Fruit fly (Drosophila melanogaster) whole organism, prepupa: ENCODE results near the gene COX7AL2.
A peak's percentile ranks its signal among the peaks of the same experiment; 100 is the strongest.

Experiments
- Blimp-1 ChIP-seq: fragments of 200-800 bp; sonication (Bioruptor generic); optimal IDR thresholded peaks from 3 replicates; lab custom pipeline; 2017; ENCODE audit warnings: missing biosample characterization, missing genetic modification characterization, mild to moderate bottlenecking, moderate library complexity, missing genetic modification reagents
- CG10631 ChIP-seq: fragments of 200-800 bp; sonication (Bioruptor generic); optimal IDR thresholded peaks from 2 replicates; lab custom pipeline; 2016; ENCODE audit warnings: missing biosample characterization, missing genetic modification characterization
- CG10669 ChIP-seq: fragments of 200-800 bp; sonication (Bioruptor generic); optimal IDR thresholded peaks from 3 replicates; lab custom pipeline; 2018; ENCODE audit warnings: missing biosample characterization, mild to moderate bottlenecking, missing genetic modification characterization, moderate library complexity
- CG11294 ChIP-seq: fragments of 200-800 bp; sonication (Bioruptor generic); IDR thresholded peaks from 2 replicates; pipeline ENCODE4 v1.3.6; 2022; ENCODE audit warnings: missing biosample characterization, missing genetic modification characterization
- CG11762 ChIP-seq: fragments of 200-800 bp; sonication (Bioruptor generic); optimal IDR thresholded peaks from 3 replicates; lab custom pipeline; 2016; ENCODE audit warnings: missing biosample characterization, missing genetic modification characterization; ENCODE audit not compliant: insufficient read depth
- CG11902 ChIP-seq: fragments of 200-800 bp; sonication (Bioruptor generic); optimal IDR thresholded peaks from 3 replicates; lab custom pipeline; 2016; ENCODE audit warnings: missing biosample characterization, missing genetic modification characterization
- CG1621 ChIP-seq: fragments of 200-800 bp; sonication (Bioruptor generic); optimal IDR thresholded peaks from 3 replicates; lab custom pipeline; 2018; ENCODE audit warnings: missing biosample characterization, mild to moderate bottlenecking, missing genetic modification characterization
- CG16779 ChIP-seq: fragments of 200-800 bp; sonication (Bioruptor generic); optimal IDR thresholded peaks from 3 replicates; lab custom pipeline; 2017; ENCODE audit warnings: missing biosample characterization, mild to moderate bottlenecking, missing genetic modification characterization
- CG31627 ChIP-seq: fragments of 200-800 bp; sonication (Bioruptor generic); optimal IDR thresholded peaks from 3 replicates; lab custom pipeline; 2016; ENCODE audit warnings: missing biosample characterization, missing genetic modification characterization
- CG32006 ChIP-seq: fragments of 200-800 bp; sonication (Bioruptor generic); optimal IDR thresholded peaks from 3 replicates; lab custom pipeline; 2017; ENCODE audit warnings: missing biosample characterization, mild to moderate bottlenecking, missing genetic modification characterization
- CG3919 ChIP-seq: fragments of 200-800 bp; sonication (Bioruptor generic); optimal IDR thresholded peaks from 3 replicates; lab custom pipeline; 2016; ENCODE audit warnings: missing biosample characterization, missing genetic modification characterization
- CG4318 ChIP-seq: fragments of 200-800 bp; sonication (Bioruptor generic); optimal IDR thresholded peaks from 3 replicates; lab custom pipeline; 2017; ENCODE audit warnings: missing biosample characterization, mild to moderate bottlenecking, missing genetic modification characterization
- CG6163 ChIP-seq: fragments of 200-800 bp; sonication (Bioruptor generic); IDR thresholded peaks from 3 replicates; pipeline ENCODE4 v1.3.6; 2022; ENCODE audit warnings: missing biosample characterization, missing genetic modification characterization
- CG6276 ChIP-seq: fragments of 200-800 bp; sonication (Bioruptor generic); optimal IDR thresholded peaks from 2 replicates; lab custom pipeline; 2017; ENCODE audit warnings: missing biosample characterization, mild to moderate bottlenecking, missing genetic modification characterization
- CG6854 ChIP-seq: fragments of 200-800 bp; sonication (Bioruptor generic); optimal IDR thresholded peaks from 2 replicates; lab custom pipeline; 2017; ENCODE audit warnings: missing biosample characterization, mild to moderate bottlenecking, missing genetic modification characterization
- CG7368 ChIP-seq: fragments of 200-800 bp; sonication (Bioruptor generic); optimal IDR thresholded peaks from 3 replicates; lab custom pipeline; 2016; ENCODE audit warnings: missing biosample characterization, missing genetic modification characterization
- CG8119 ChIP-seq: fragments of 200-800 bp; sonication (Bioruptor generic); IDR thresholded peaks from 3 replicates; pipeline ENCODE4 v1.3.6; 2022; ENCODE audit warnings: missing biosample characterization, missing genetic modification characterization
- CG8319 ChIP-seq: fragments of 200-800 bp; sonication (Bioruptor generic); optimal IDR thresholded peaks from 3 replicates; lab custom pipeline; 2016; ENCODE audit warnings: missing biosample characterization, missing genetic modification characterization
- Eip75B ChIP-seq: fragments of 200-800 bp; sonication (Bioruptor generic); optimal IDR thresholded peaks from 3 replicates; lab custom pipeline; 2016; ENCODE audit warnings: missing biosample characterization, missing genetic modification characterization
- Eip78C ChIP-seq: fragments of 200-800 bp; sonication (Bioruptor generic); peaks from one replicate; lab custom pipeline; 2016; ENCODE audit warnings: missing biosample characterization, missing genetic modification characterization
- Eip93F ChIP-seq: fragments of 200-800 bp; sonication (Bioruptor generic); optimal IDR thresholded peaks from 2 replicates; lab custom pipeline; 2016; ENCODE audit warnings: missing biosample characterization, mild to moderate bottlenecking, missing genetic modification characterization
- Gug ChIP-seq: fragments of 200-800 bp; sonication (Bioruptor generic); IDR thresholded peaks from 2 replicates; pipeline ENCODE4 v1.3.6; 2022; ENCODE audit warnings: missing biosample characterization, missing genetic modification characterization
- Hr38 ChIP-seq: sonication (Bioruptor generic); optimal IDR thresholded peaks from 2 replicates; lab custom pipeline; 2016; ENCODE audit warnings: missing biosample characterization, missing genetic modification characterization
- Hr39 ChIP-seq: fragments of 200-800 bp; sonication (Bioruptor generic); optimal IDR thresholded peaks from 2 replicates; lab custom pipeline; 2016; ENCODE audit warnings: missing biosample characterization, missing genetic modification characterization
- Hr4 ChIP-seq: fragments of 200-800 bp; sonication (Bioruptor generic); optimal IDR thresholded peaks from 3 replicates; lab custom pipeline; 2016; ENCODE audit warnings: missing biosample characterization, missing genetic modification characterization
- Lpt ChIP-seq: fragments of 200-800 bp; sonication (Bioruptor generic); optimal IDR thresholded peaks from 3 replicates; lab custom pipeline; 2016; ENCODE audit warnings: missing biosample characterization, missing genetic modification characterization
- Met ChIP-seq: fragments of 200-800 bp; sonication (Bioruptor generic); optimal IDR thresholded peaks from 3 replicates; lab custom pipeline; 2016; ENCODE audit warnings: missing biosample characterization, missing genetic modification characterization
- OdsH ChIP-seq: fragments of 200-800 bp; sonication (Bioruptor generic); optimal IDR thresholded peaks from 3 replicates; lab custom pipeline; 2016; ENCODE audit warnings: missing biosample characterization, missing genetic modification characterization
- Smox ChIP-seq: fragments of 200-800 bp; sonication (Bioruptor generic); optimal IDR thresholded peaks from 3 replicates; lab custom pipeline; 2016; ENCODE audit warnings: missing biosample characterization, missing genetic modification characterization
- Sox102F ChIP-seq: fragments of 200-800 bp; sonication (Bioruptor generic); optimal IDR thresholded peaks from 2 replicates; lab custom pipeline; 2016; ENCODE audit warnings: missing biosample characterization, mild to moderate bottlenecking, missing genetic modification characterization
- Sox14 ChIP-seq: fragments of 200-800 bp; sonication (Bioruptor generic); optimal IDR thresholded peaks from 3 replicates; lab custom pipeline; 2016; ENCODE audit warnings: missing biosample characterization, missing genetic modification characterization
- achi ChIP-seq: fragments of 200-800 bp; sonication (Bioruptor generic); optimal IDR thresholded peaks from 3 replicates; lab custom pipeline; 2016; ENCODE audit warnings: missing biosample characterization, missing genetic modification characterization
- cyc ChIP-seq: fragments of 200-800 bp; sonication (Bioruptor generic); optimal IDR thresholded peaks from 3 replicates; lab custom pipeline; 2016; ENCODE audit warnings: missing biosample characterization, missing genetic modification characterization
- dsx ChIP-seq: fragments of 200-800 bp; optimal IDR thresholded peaks from 3 replicates; lab custom pipeline; 2019; ENCODE audit warnings: missing biosample characterization, mild to moderate bottlenecking, missing genetic modification characterization, moderate library complexity; ENCODE audit not compliant: poor library complexity, severe bottlenecking
- eg ChIP-seq: fragments of 200-800 bp; sonication (Bioruptor generic); IDR thresholded peaks from 3 replicates; pipeline ENCODE4 v1.3.6; 2022; ENCODE audit warnings: missing biosample characterization, missing genetic modification characterization
- esn ChIP-seq: fragments of 200-800 bp; sonication (Bioruptor generic); optimal IDR thresholded peaks from 2 replicates; lab custom pipeline; 2016; ENCODE audit warnings: missing biosample characterization, mild to moderate bottlenecking, missing genetic modification characterization, moderate library complexity
- fd59A ChIP-seq: fragments of 200-800 bp; sonication (Bioruptor generic); optimal IDR thresholded peaks from 2 replicates; lab custom pipeline; 2017; ENCODE audit warnings: missing biosample characterization, mild to moderate bottlenecking, missing genetic modification characterization, missing genetic modification reagents
- fkh ChIP-seq: fragments of 200-800 bp; sonication (Bioruptor generic); optimal IDR thresholded peaks from 3 replicates; lab custom pipeline; 2017; ENCODE audit warnings: missing biosample characterization, mild to moderate bottlenecking, missing genetic modification characterization, moderate library complexity
- lz ChIP-seq: fragments of 200-800 bp; sonication (Bioruptor generic); optimal IDR thresholded peaks from 3 replicates; lab custom pipeline; 2016; ENCODE audit warnings: missing biosample characterization, missing genetic modification characterization
- net ChIP-seq: fragments of 200-800 bp; sonication (Bioruptor generic); optimal IDR thresholded peaks from 3 replicates; lab custom pipeline; 2016; ENCODE audit warnings: missing biosample characterization, missing genetic modification characterization
- ss ChIP-seq, 2 experiments: fragments of 200-800 bp; sonication (Bioruptor generic); optimal IDR thresholded peaks; 2 replicates in 1 of 2; 3 replicates in 1 of 2; lab custom pipeline; 2017 to 2018; ENCODE audit warnings: mild to moderate bottlenecking in 2 of 2, missing biosample characterization in 2 of 2, missing genetic modification characterization in 2 of 2, moderate library complexity in 1 of 2
- svp ChIP-seq: fragments of 200-800 bp; sonication (Bioruptor generic); peaks from one replicate; lab custom pipeline; 2016; ENCODE audit warnings: missing biosample characterization, missing genetic modification characterization
- topi ChIP-seq: fragments of 200-800 bp; sonication (Bioruptor generic); optimal IDR thresholded peaks from 3 replicates; lab custom pipeline; 2016; ENCODE audit warnings: missing biosample characterization, missing genetic modification characterization
- vri ChIP-seq: fragments of 200-800 bp; sonication (Bioruptor generic); optimal IDR thresholded peaks from 3 replicates; lab custom pipeline; 2016; ENCODE audit warnings: missing biosample characterization, mild to moderate bottlenecking, missing genetic modification characterization

Gene COX7AL2

DNA sequence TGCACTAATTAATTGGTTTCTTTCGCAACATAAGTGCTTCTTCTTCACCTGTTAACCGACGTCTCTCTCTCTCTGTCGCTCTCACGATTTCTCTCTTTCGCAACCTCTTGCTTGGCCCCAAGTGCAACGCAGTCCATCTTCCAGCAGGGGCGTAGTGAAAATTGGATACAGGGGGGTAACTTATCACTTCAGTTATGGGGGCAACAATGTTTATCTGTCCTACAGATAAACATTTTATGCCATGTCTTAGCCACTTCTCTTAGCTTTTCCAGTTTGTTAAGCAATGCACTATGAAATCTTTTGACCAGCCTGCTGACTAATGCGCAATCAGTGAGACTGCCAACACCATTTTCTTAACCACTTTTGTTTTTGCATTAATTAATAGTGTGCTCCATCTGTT lies 29.6 kb upstream of the COX7AL2 start (continued):
- TF ChIP-seq CG6854 (GFP tag; lab: Kevin White, UChicago), result peak; percentile 30
- peak; percentile 94 for TF ChIP-seq svp
- peak; percentile 73 for TF ChIP-seq dsx (GFP tag; lab: Kevin White, UChicago)
- TF ChIP-seq Hr4 (GFP tag; lab: Kevin White, UChicago), result peak; percentile 87
- no peak for TF ChIP-seq Hr38 (GFP tag; lab: Kevin White, UChicago)
- peak; percentile 60 for TF ChIP-seq Lpt (GFP tag; lab: Kevin White, UChicago)
- TF ChIP-seq CG8319, result no peak
- TF ChIP-seq CG32006 (GFP tag; lab: Kevin White, UChicago), result peak; percentile 80
- TF ChIP-seq vri (GFP tag; lab: Kevin White, UChicago), result peak; percentile 65
- TF ChIP-seq CG10631 (GFP tag; lab: Kevin White, UChicago), result peak; percentile 75
- peak; percentile 70 for TF ChIP-seq lz (GFP tag; lab: Kevin White, UChicago)
- peak; percentile 75 for TF ChIP-seq Gug (GFP tag; lab: Robert Waterston, UW)
- TF ChIP-seq esn (GFP tag; lab: Kevin White, UChicago), result peak; percentile 87
- TF ChIP-seq ss (GFP tag; optimal IDR thresholded peaks at IDR 0.05; lab: Kevin White, UChicago), result peak; percentile 29 to 33
- peak; percentile 53 for TF ChIP-seq CG16779
- peak; percentile 71 for TF ChIP-seq CG10669 (GFP tag; lab: Kevin White, UChicago)
- no peak for TF ChIP-seq CG4318 (GFP tag; lab: Kevin White, UChicago)
- TF ChIP-seq CG31627 (GFP tag; lab: Kevin White, UChicago), result peak; percentile 83
- TF ChIP-seq CG1621, result peak; percentile 63
- no peak for TF ChIP-seq fkh (GFP tag; lab: Kevin White, UChicago)
- TF ChIP-seq fd59A (GFP tag; lab: Kevin White, UChicago), result peak; percentile 58
- peak; percentile 86 for TF ChIP-seq CG3919 (GFP tag; lab: Kevin White, UChicago)
- peak; percentile 83 for TF ChIP-seq Sox102F (GFP tag; lab: Kevin White, UChicago)
- TF ChIP-seq cyc (GFP tag; lab: Kevin White, UChicago), result peak; percentile 69
- peak; percentile 76 for TF ChIP-seq Smox
- peak; percentile 85 for TF ChIP-seq OdsH (GFP tag; lab: Kevin White, UChicago)
- peak; percentile 89 for TF ChIP-seq eg (GFP tag; lab: Robert Waterston, UW)

DNA sequence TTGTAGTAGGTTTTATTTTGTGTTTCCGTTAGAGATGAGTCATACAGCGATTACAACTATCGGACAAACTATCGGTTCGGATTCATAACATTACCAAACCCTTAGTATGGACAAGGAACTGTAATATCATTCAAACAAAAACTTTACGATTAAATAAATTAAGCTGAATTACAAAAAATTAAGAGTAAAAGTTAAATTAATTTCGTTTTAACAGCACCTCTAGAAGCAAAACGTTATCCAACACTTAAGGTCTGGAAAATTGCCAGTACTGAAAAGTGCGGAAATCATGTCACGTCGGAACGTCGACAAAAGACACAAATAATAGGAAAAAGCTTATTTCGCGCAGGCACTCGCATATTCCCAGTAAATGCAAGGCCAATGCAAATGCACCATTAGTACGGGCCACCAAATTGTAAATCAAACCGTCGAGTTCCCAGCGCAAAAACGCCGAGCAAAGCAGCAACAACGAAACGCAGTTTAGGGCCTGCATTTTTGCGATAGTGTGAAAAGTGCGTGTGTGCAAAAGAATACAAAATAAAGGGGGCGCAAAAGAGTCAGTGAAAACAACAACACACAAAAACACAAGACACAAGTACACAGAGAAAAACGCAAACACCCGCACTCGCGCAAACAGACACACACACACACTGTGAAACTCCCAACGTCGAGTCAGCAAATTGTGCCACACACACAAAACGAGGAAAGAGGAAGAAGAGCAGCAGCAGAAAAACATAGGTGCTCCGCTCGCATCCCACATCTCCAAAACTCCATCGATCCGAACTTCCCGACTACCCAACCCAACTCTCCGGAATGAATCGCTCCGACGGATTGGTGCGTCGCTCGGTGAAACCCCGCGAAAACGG lies 28.8 kb upstream of the COX7AL2 start, which contains the start of the genes CG15387 and sau:
Gene CG15387, minus strand, starts transcription at position 36 of the 863 bp plus-strand sequence.
Gene sau, plus strand, starts transcription at position 84 of the 863 bp plus-strand sequence.
- TF ChIP-seq Eip78C (GFP tag; lab: Kevin White, UChicago) (peak; percentile 95), Hr38 (GFP tag; lab: Kevin White, UChicago) (peak; percentile 72), Smox (peak; percentile 88), CG1621 (peak; percentile 52), Eip93F (peak; percentile 27), CG10631 (GFP tag; lab: Kevin White, UChicago) (peak; percentile 88), Sox14 (GFP tag; lab: Kevin White, UChicago) (peak; percentile 88), CG11294 (GFP tag; lab: Robert Waterston, UW) (peak; percentile 45; the same call in 1 of the 2 replicates), svp (peak; percentile 94), eg (GFP tag; lab: Robert Waterston, UW) (peak; percentile 77), CG7368 (GFP tag; lab: Kevin White, UChicago) (peak; percentile 75), CG11902 (peak; percentile 75), esn (GFP tag; lab: Kevin White, UChicago) (peak; percentile 93), achi (peak; percentile 82), Hr39 (GFP tag; lab: Kevin White, UChicago) (peak; percentile 93), dsx (GFP tag; lab: Kevin White, UChicago) (peak; percentile 81), CG10669 (GFP tag; lab: Kevin White, UChicago) (peak; percentile 79), topi (GFP tag; lab: Kevin White, UChicago) (peak; percentile 90), fkh (GFP tag; lab: Kevin White, UChicago) (peak; percentile 45), CG16779 (peak; percentile 2), CG8119 (GFP tag; lab: Robert Waterston, UW) (peak; percentile 33; the same call in 1 of the 3 replicates), Blimp-1 (GFP tag; lab: Kevin White, UChicago) (peak; percentile 64), CG31627 (GFP tag; lab: Kevin White, UChicago) (peak; percentile 92), CG11762 (peak; percentile 48), lz (GFP tag; lab: Kevin White, UChicago) (peak; percentile 93), CG6854 (GFP tag; lab: Kevin White, UChicago) (peak; percentile 39), vri (GFP tag; lab: Kevin White, UChicago) (peak; percentile 84), CG6276 (GFP tag; lab: Kevin White, UChicago) (peak; percentile 34), Gug (GFP tag; lab: Robert Waterston, UW) (peak; percentile 68), net (GFP tag; lab: Kevin White, UChicago) (peak; percentile 80), CG32006 (GFP tag; lab: Kevin White, UChicago) (peak; percentile 69), Eip75B (GFP tag; lab: Kevin White, UChicago) (peak; percentile 84), CG4318 (GFP tag; lab: Kevin White, UChicago) (peak; percentile 21), Met (GFP tag; lab: Kevin White, UChicago) (peak; percentile 90), CG6163 (peak; percentile 83)
